Worm (Caenorhabditis elegans): Measurements from ENCODE around the gene Y41C4A.9.

DNA sequence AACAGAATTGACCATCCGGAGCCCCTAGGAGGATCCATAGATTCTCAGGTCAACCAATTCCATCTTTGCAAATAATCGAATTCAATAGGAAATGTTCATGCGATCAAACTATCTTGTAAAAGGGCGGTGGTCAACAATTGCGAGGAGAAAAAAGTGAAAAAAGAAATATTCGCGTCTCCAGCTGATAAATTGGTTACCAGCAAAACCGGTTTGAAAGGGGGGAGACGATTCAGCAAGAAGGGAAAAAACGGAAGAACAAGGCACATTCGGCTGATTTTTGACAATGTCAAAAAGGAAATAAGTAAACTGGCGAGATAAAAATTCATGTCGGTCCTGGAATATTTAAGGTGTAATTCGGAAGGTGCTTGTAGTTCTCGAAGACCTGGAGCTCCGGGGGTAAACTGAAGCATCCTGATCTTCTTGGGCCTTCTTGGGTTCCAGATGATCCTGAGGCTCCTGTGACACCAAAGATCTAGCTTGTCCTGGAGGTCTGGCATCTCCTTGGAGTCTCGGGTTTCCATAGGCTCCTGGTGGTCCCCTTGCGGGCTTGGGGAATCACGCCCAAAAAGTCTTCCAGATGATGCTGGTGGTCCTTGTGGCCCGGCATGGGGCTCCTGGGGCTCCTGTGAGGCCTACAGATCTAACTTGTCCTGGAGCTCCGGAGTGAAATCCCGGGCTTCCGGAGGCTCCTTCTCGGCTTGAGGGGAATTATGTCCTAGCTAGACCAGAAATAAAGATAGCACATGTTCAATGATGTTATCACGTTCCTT, 15.3 kb downstream of the Y41C4A.9 start:
- TF ChIP-seq him-1 (tag; optimal IDR thresholded peaks at IDR 0.05) (no peak), W03F9.2 (tag; optimal IDR thresholded peaks at IDR 0.05) (no peak)
